Fruit fly (Drosophila melanogaster): Measurements from ENCODE around the gene osa.
A peak's percentile ranks its signal among the peaks of the same experiment; 100 is the strongest.

The osa gene

DNA sequence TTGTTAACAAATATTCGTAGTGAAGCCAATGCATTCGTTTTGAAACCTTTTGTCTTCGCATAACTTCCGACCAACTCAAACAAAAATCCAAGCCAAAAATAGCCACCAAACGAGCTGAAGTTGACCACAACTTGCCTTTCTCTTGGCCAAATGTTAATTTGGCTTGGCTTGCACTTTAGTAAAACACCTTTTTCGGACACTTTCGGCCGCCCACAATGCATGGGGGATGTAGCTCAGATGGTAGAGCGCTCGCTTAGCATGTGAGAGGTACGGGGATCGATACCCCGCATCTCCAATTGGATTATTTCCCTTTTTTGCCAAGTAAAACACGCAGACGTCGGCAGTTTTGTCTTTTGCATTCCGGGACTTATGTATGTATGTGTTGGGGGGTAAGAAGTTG is 61.2 kb downstream of the osa start (continued):
- TF ChIP-seq CG6791 (GFP tag; IDR thresholded peaks at IDR 0.05; ENCODE audit: partially characterized antibody): peak; percentile 48; the same call in 1 of the 3 replicates
- TF ChIP-seq CG7839 (tag; optimal IDR thresholded peaks at IDR 0.05): no peak
- TF ChIP-seq Hsf (GFP tag; optimal IDR thresholded peaks at IDR 0.05): no peak
- TF ChIP-seq CTCF (GFP tag; optimal IDR thresholded peaks at IDR 0.05): no peak
- peak; percentile 89 for TF ChIP-seq Bdp1 (GFP tag; optimal IDR thresholded peaks at IDR 0.05)
- TF ChIP-seq Bgb (GFP tag; IDR thresholded peaks at IDR 0.05; ENCODE audit: partially characterized antibody): 0 out of 2 replicates have a peak, but pooled peaks have one; percentile 18
- TF ChIP-seq Blimp-1 (GFP tag; optimal IDR thresholded peaks at IDR 0.05): no peak
- no peak for TF ChIP-seq CG6813 (GFP tag; optimal IDR thresholded peaks at IDR 0.05)
- TF ChIP-seq fd3F (GFP tag; optimal IDR thresholded peaks at IDR 0.05): no peak
- TF ChIP-seq Nf-YA (GFP tag; IDR thresholded peaks at IDR 0.05): no peak
- TF ChIP-seq HLH4C (GFP tag; IDR thresholded peaks at IDR 0.05; ENCODE audit: partially characterized antibody): 0 out of 3 replicates have a peak, but pooled peaks have one; percentile 48
- TF ChIP-seq NK7.1 (GFP tag; optimal IDR thresholded peaks at IDR 0.05): no peak
- no peak for TF ChIP-seq CG10543 (GFP tag; optimal IDR thresholded peaks at IDR 0.05)
- TF ChIP-seq Doc2 (GFP tag; IDR thresholded peaks at IDR 0.05): no peak

DNA sequence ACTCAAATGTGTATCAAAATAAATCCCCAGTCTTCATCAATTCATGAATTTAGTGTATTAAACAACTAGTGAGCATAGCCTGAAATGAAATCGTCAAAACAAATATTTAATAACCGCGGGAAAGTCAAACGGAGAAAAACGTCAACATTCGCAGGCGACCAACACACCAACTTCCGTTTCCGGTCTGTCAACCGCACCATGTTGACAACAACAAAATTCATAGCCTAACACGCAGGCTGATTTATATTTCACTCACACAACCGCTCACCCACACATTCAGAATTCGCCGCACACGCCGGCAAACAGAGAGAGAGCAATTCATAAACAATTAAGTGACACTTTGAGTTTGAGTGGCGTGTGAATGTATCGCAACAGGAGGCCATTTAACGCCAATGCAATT is 63.1 kb downstream of the osa start:
- TF ChIP-seq grau (tag; optimal IDR thresholded peaks at IDR 0.05) (no peak), ken (GFP tag; IDR thresholded peaks at IDR 0.05) (no peak), Optix (GFP tag; IDR thresholded peaks at IDR 0.05) (no peak; the same call in 2 of the 3 replicates), vnd (GFP tag; IDR thresholded peaks at IDR 0.05; ENCODE audit: partially characterized antibody) (no peak), Hr78 (GFP tag; optimal IDR thresholded peaks at IDR 0.05) (no peak), psq (GFP tag; optimal IDR thresholded peaks at IDR 0.05) (no peak), Dbx (GFP tag; IDR thresholded peaks at IDR 0.05) (no peak), CG13894 (tag; optimal IDR thresholded peaks at IDR 0.05) (no peak), CG33213 (GFP tag; optimal IDR thresholded peaks at IDR 0.05) (no peak), Atf-2 (GFP tag; optimal IDR thresholded peaks at IDR 0.05) (no peak), CG17612 (GFP tag; IDR thresholded peaks at IDR 0.05) (no peak), CG8281 (tag; optimal IDR thresholded peaks at IDR 0.05) (no peak), MTF-1 (GFP tag; optimal IDR thresholded peaks at IDR 0.05; ENCODE audit: borderline replicate concordance) (peak; percentile 53), CG17802 (tag; optimal IDR thresholded peaks at IDR 0.05) (no peak), Dp (GFP tag; optimal IDR thresholded peaks at IDR 0.05) (no peak), knrl (GFP tag; IDR thresholded peaks at IDR 0.05; ENCODE audit: partially characterized antibody) (no peak), Camta (GFP tag; optimal IDR thresholded peaks at IDR 0.05) (no peak), Xbp1 (GFP tag; optimal IDR thresholded peaks at IDR 0.05) (no peak), CG4404 (GFP tag; IDR thresholded peaks at IDR 0.05) (no peak), CG8089 (GFP tag; optimal IDR thresholded peaks at IDR 0.05) (no peak), twi (tag; optimal IDR thresholded peaks at IDR 0.05) (peak; percentile 2), Hr3 (GFP tag; optimal IDR thresholded peaks at IDR 0.05) (no peak), Gsc (GFP tag; IDR thresholded peaks at IDR 0.05) (no peak), hth (optimal IDR thresholded peaks at IDR 0.05) (no peak), CG4854 (GFP tag; optimal IDR thresholded peaks at IDR 0.05) (no peak), CG7745 (tag; optimal IDR thresholded peaks at IDR 0.05) (no peak), CG1529 (GFP tag; optimal IDR thresholded peaks at IDR 0.05) (peak; percentile 37), CG33557 (GFP tag; optimal IDR thresholded peaks at IDR 0.05) (peak; percentile 59), Sin3A (optimal IDR thresholded peaks at IDR 0.05) (no peak), sc (optimal IDR thresholded peaks at IDR 0.05) (no peak), sc (GFP tag; optimal IDR thresholded peaks at IDR 0.05) (peak; percentile 43), gsb (GFP tag; IDR thresholded peaks at IDR 0.05) (no peak), seq (GFP tag; IDR thresholded peaks at IDR 0.05) (no peak), CG43689 (GFP tag; IDR thresholded peaks at IDR 0.05) (no peak), kni (GFP tag; optimal IDR thresholded peaks at IDR 0.05) (no peak), gcm2 (GFP tag; optimal IDR thresholded peaks at IDR 0.05) (no peak), HmgZ (tag; optimal IDR thresholded peaks at IDR 0.05) (no peak), CG8765 (GFP tag; IDR thresholded peaks at IDR 0.05) (no peak)
